Fruit fly (Drosophila melanogaster): Measurements from ENCODE around the gene CG32817.

Gene CG32817

DNA sequence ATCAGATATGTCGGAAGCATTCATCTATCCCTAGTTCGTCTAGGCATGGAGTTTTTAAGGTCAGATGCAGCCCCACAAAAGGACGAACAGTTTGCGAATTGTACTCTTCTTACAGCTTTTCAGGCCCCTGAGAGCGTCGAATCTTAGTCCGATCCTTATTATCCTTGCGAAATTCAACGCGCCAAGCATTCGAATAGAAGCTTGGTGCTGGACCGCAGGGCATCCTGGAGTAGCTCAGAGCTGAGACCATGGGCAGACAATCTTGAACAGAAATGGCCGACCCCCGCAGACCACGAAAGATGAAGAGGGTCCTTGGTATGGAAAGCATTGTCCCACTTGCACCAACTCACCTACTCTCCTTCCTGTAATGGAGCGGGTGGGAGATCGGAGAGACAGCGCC is at the start of gene CG32817:
Gene CG32817 (plus strand): TSS at position 301 of the 400 bp plus-strand sequence.
- TF ChIP-seq croc (GFP tag; conservative IDR thresholded peaks at IDR 0.05) (no peak), Taf1 (GFP tag; IDR thresholded peaks at IDR 0.05) (no peak), dmrt11E (tag; optimal IDR thresholded peaks at IDR 0.05) (no peak), trh (GFP tag; optimal IDR thresholded peaks at IDR 0.05) (no peak), CG11723 (GFP tag; optimal IDR thresholded peaks at IDR 0.05) (no peak), E2f1 (GFP tag; IDR thresholded peaks at IDR 0.05) (no peak), zen (tag; optimal IDR thresholded peaks at IDR 0.05) (no peak), MESR4 (GFP tag; optimal IDR thresholded peaks at IDR 0.05) (no peak), ab (GFP tag; optimal IDR thresholded peaks at IDR 0.05) (no peak), CG14965 (GFP tag; optimal IDR thresholded peaks at IDR 0.05; ENCODE audit: borderline replicate concordance) (no peak), salm (tag; optimal IDR thresholded peaks at IDR 0.05) (no peak), CG1024 (GFP tag; IDR thresholded peaks at IDR 0.05) (no peak), Sox102F (GFP tag; optimal IDR thresholded peaks at IDR 0.05) (no peak), gfzf (GFP tag; optimal IDR thresholded peaks at IDR 0.05) (no peak), CG12659 (GFP tag; optimal IDR thresholded peaks at IDR 0.05) (no peak), Doc2 (GFP tag; IDR thresholded peaks at IDR 0.05) (no peak), eyg (GFP tag; optimal IDR thresholded peaks at IDR 0.05) (no peak), HmgD (GFP tag; optimal IDR thresholded peaks at IDR 0.05) (no peak), disco-r (GFP tag; optimal IDR thresholded peaks at IDR 0.05) (no peak), ewg (GFP tag; optimal IDR thresholded peaks at IDR 0.05) (no peak)

DNA sequence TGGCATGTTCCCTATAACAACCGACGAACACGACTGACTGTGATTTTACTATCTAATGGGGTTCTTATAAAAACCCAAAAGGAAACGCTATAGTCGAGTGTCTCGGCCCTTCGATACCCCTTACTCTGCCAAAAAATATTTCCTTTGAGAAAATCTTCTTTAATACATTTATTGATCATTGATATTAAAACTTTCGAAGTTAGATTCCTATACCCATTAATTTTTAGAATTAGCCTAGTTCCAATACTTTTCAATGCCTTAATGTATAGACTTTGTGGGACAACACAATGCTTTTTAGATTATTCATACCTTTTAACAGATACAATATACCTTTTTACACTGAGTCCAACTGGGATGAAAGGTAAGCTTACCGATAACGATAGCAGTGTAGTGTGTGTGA is 41.5 kb upstream of the CG32817 start, which contains the start of gene Pgcl:
Gene Pgcl (minus strand): TSS at position 45 of the 400 bp plus-strand sequence.
- TF ChIP-seq row (GFP tag; IDR thresholded peaks at IDR 0.05) (peak; percentile 55), Dbx (GFP tag; IDR thresholded peaks at IDR 0.05) (no peak), D19B (GFP tag; optimal IDR thresholded peaks at IDR 0.05) (peak; percentile 65)

DNA sequence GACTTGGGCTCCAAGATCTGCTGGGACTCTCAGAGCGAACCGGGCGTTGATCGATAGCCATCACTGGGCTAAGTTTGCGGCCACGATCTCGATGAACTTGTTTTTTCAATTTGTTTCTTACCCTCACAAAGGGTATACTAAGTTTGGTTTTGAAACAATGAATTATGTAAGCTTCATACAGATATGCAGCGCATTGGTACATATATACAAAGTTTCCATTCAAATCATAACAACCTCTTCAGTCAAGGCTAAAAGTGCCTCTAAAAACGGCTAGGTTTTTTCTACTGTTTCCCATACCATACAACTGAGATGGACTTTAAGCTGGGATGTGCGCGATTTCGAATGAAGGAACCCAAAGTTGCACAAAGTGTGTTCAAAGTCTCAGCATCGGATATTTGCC is 37.6 kb upstream of the CG32817 start:
- TF ChIP-seq CG42726 (GFP tag; IDR thresholded peaks at IDR 0.05; ENCODE audit: partially characterized antibody) (no peak), esg (GFP tag; conservative IDR thresholded peaks at IDR 0.05) (no peak), tap (tag; optimal IDR thresholded peaks at IDR 0.05) (no peak), CG33213 (GFP tag; optimal IDR thresholded peaks at IDR 0.05) (no peak), crp (GFP tag; optimal IDR thresholded peaks at IDR 0.05) (no peak), pros (GFP tag; optimal IDR thresholded peaks at IDR 0.05) (no peak), crc (GFP tag; optimal IDR thresholded peaks at IDR 0.05) (no peak), Bdp1 (GFP tag; optimal IDR thresholded peaks at IDR 0.05) (no peak), CG1233 (GFP tag; optimal IDR thresholded peaks at IDR 0.05) (no peak), dimm (GFP tag; IDR thresholded peaks at IDR 0.05) (no peak), Atf-2 (GFP tag; optimal IDR thresholded peaks at IDR 0.05) (no peak), org-1 (GFP tag; optimal IDR thresholded peaks at IDR 0.05) (no peak), wdn (GFP tag; IDR thresholded peaks at IDR 0.05) (no peak), prd (optimal IDR thresholded peaks at IDR 0.05) (no peak), prd (GFP tag; IDR thresholded peaks at IDR 0.05) (no peak), Scr (GFP tag; IDR thresholded peaks at IDR 0.05; ENCODE audit: partially characterized antibody) (no peak)

All from whole organism, embryonic.